Worm (Caenorhabditis elegans) whole organism, early embryonic: ENCODE results near the gene T28H10.1.

ENCODE experiments used
- F13C5.2 ChIP-seq: sonication (generic microtip); optimal IDR thresholded peaks from 2 replicates; lab custom pipeline; 2017; ENCODE audit warnings: mild to moderate bottlenecking, missing genetic modification characterization, inconsistent platforms, missing compliant biosample characterization
- ceh-13 ChIP-seq: fragments of 200-800 bp; sonication (Bioruptor generic); optimal IDR thresholded peaks from 2 replicates; lab custom pipeline; 2018; ENCODE audit warnings: mild to moderate bottlenecking, missing genetic modification characterization, missing compliant biosample characterization

DNA sequence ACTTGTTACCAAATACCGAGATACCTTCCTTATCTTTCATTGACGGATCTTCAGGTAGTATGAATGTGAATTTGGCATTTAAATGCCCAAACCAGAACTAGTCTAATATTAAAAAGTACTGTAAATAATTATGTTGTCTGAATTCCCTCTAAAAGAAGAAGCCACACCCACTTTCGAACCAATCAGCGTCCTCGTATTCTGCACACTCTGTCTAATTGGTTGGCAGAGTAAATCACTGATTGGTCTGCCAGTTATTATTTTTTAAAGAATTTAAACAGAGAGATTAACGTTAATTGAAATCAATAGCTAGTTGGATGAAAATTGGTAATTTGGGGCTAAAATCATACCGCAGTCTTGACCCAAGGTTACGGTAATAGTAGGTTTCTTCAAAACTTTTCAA, 2.1 kb downstream of the T28H10.1 start:
- no peak for TF ChIP-seq ceh-13
- TF ChIP-seq F13C5.2 (tag; lab: Kevin White, UChicago) = no peak
